Worm (Caenorhabditis elegans) whole organism, L3 larva: Measurements from ENCODE around the gene znf-593.

ENCODE experiments used
- R02D3.7 ChIP-seq: fragments of 150-350 bp; optimal IDR thresholded peaks from 2 replicates; lab custom pipeline; 2014; ENCODE audit warnings: missing biosample characterization, missing genetic modification characterization
- ZK546.5 ChIP-seq: sonication (generic microtip); optimal IDR thresholded peaks from 2 replicates; lab custom pipeline; 2017; ENCODE audit warnings: missing biosample characterization, missing genetic modification characterization
- aly-2 ChIP-seq: fragments of 150-350 bp; optimal IDR thresholded peaks from 2 replicates; lab custom pipeline; 2014; ENCODE audit warnings: missing biosample characterization, missing genetic modification characterization
- ama-1 ChIP-seq: fragments of 150-350 bp; optimal IDR thresholded peaks from 2 replicates; lab custom pipeline; 2018
- ceh-16 ChIP-seq: sonication (generic microtip); optimal IDR thresholded peaks from 2 replicates; lab custom pipeline; 2017; ENCODE audit warnings: missing biosample characterization, missing genetic modification characterization
- ceh-82 ChIP-seq: fragments of 150-350 bp; optimal IDR thresholded peaks from 2 replicates; lab custom pipeline; 2014; ENCODE audit warnings: missing biosample characterization, missing genetic modification characterization
- ceh-9 ChIP-seq: sonication (generic microtip); optimal IDR thresholded peaks from 2 replicates; lab custom pipeline; 2018; ENCODE audit warnings: missing biosample characterization, missing genetic modification characterization
- egl-5 ChIP-seq: fragments of 150-350 bp; optimal IDR thresholded peaks from 2 replicates; lab custom pipeline; 2017; ENCODE audit warnings: missing biosample characterization, missing genetic modification reagents, missing genetic modification characterization, inconsistent platforms
- elt-1 ChIP-seq: fragments of 150-350 bp; optimal IDR thresholded peaks from 2 replicates; lab custom pipeline; 2014; ENCODE audit warnings: missing biosample characterization, missing genetic modification characterization
- elt-2 ChIP-seq: sonication (generic microtip); optimal IDR thresholded peaks from 2 replicates; lab custom pipeline; 2016; ENCODE audit warnings: missing genetic modification reagents, mild to moderate bottlenecking, missing genetic modification characterization, missing compliant biosample characterization
- elt-3 ChIP-seq, 3 experiments: fragments of 150-350 bp in 1 of 3; sonication (generic microtip) in 2 of 3; optimal IDR thresholded peaks; 2 replicates in 2 of 3; 4 replicates in 1 of 3; lab custom pipeline; 2014 to 2017; ENCODE audit warnings: missing biosample characterization in 3 of 3, missing genetic modification characterization in 3 of 3
- eor-1 ChIP-seq, 2 experiments: fragments of 150-350 bp; optimal IDR thresholded peaks; 2 replicates each; lab custom pipeline; 2014 to 2018; ENCODE audit warnings: missing biosample characterization in 2 of 2, missing genetic modification characterization in 2 of 2
- fkh-10 ChIP-seq: sonication (generic microtip); optimal IDR thresholded peaks from 2 replicates; lab custom pipeline; 2017; ENCODE audit warnings: missing biosample characterization, missing genetic modification reagents, missing genetic modification characterization
- fkh-2 ChIP-seq: fragments of 150-350 bp; optimal IDR thresholded peaks from 2 replicates; lab custom pipeline; 2014; ENCODE audit warnings: missing biosample characterization, missing genetic modification reagents, missing genetic modification characterization
- hmg-11 ChIP-seq: sonication (generic microtip); optimal IDR thresholded peaks from 2 replicates; lab custom pipeline; 2016; ENCODE audit warnings: missing genetic modification characterization, missing compliant biosample characterization
- jun-1 ChIP-seq: fragments of 150-350 bp; optimal IDR thresholded peaks from 2 replicates; lab custom pipeline; 2014; ENCODE audit warnings: missing biosample characterization, missing genetic modification reagents, missing genetic modification characterization
- lin-15B ChIP-seq: fragments of 150-350 bp; optimal IDR thresholded peaks from 2 replicates; lab custom pipeline; 2014; ENCODE audit warnings: missing biosample characterization, missing genetic modification characterization
- lin-39 ChIP-seq: fragments of 150-350 bp; optimal IDR thresholded peaks from 2 replicates; lab custom pipeline; 2018; ENCODE audit warnings: missing biosample characterization, missing genetic modification reagents, missing genetic modification characterization
- lsy-12 ChIP-seq: sonication (generic microtip); optimal IDR thresholded peaks from 2 replicates; lab custom pipeline; 2016; ENCODE audit warnings: mild to moderate bottlenecking, missing genetic modification characterization, missing compliant biosample characterization
- mdl-1 ChIP-seq: fragments of 150-350 bp; optimal IDR thresholded peaks from 2 replicates; lab custom pipeline; 2014; ENCODE audit warnings: missing biosample characterization, missing genetic modification characterization
- nfya-1 ChIP-seq: sonication (generic microtip); optimal IDR thresholded peaks from 2 replicates; lab custom pipeline; 2017; ENCODE audit warnings: missing genetic modification characterization, mild to moderate bottlenecking, missing compliant biosample characterization, antibody characterized with exemption, moderate library complexity; ENCODE audit not compliant: insufficient read depth
- nhr-11 ChIP-seq: fragments of 150-350 bp; optimal IDR thresholded peaks from 2 replicates; lab custom pipeline; 2014; ENCODE audit warnings: missing biosample characterization, missing genetic modification characterization
- nhr-12 ChIP-seq: fragments of 150-350 bp; optimal IDR thresholded peaks from 2 replicates; lab custom pipeline; 2014; ENCODE audit warnings: missing biosample characterization, missing genetic modification characterization
- nhr-23 ChIP-seq: fragments of 150-350 bp; optimal IDR thresholded peaks from 2 replicates; lab custom pipeline; 2014; ENCODE audit warnings: missing biosample characterization, missing genetic modification reagents, missing genetic modification characterization
- nhr-237 ChIP-seq: fragments of 150-350 bp; optimal IDR thresholded peaks from 2 replicates; lab custom pipeline; 2014; ENCODE audit warnings: missing biosample characterization, missing genetic modification characterization
- nhr-25 ChIP-seq: sonication (generic microtip); optimal IDR thresholded peaks from 2 replicates; lab custom pipeline; 2017; ENCODE audit warnings: missing biosample characterization, missing genetic modification characterization
- nhr-28 ChIP-seq: fragments of 150-350 bp; optimal IDR thresholded peaks from 2 replicates; lab custom pipeline; 2014; ENCODE audit warnings: missing biosample characterization, missing genetic modification characterization
- nhr-43 ChIP-seq: sonication (generic microtip); optimal IDR thresholded peaks from 2 replicates; lab custom pipeline; 2016; ENCODE audit warnings: mild to moderate bottlenecking, missing genetic modification characterization, missing compliant biosample characterization; ENCODE audit not compliant: poor library complexity, severe bottlenecking
- nhr-67 ChIP-seq: fragments of 150-350 bp; optimal IDR thresholded peaks from 2 replicates; lab custom pipeline; 2014; ENCODE audit warnings: missing biosample characterization, missing genetic modification characterization
- nhr-76 ChIP-seq: fragments of 150-350 bp; sonication (generic microtip); optimal IDR thresholded peaks from 5 replicates; lab custom pipeline; 2014; ENCODE audit warnings: missing biosample characterization, missing genetic modification characterization
- nhr-77 ChIP-seq: fragments of 150-350 bp; optimal IDR thresholded peaks from 2 replicates; lab custom pipeline; 2014; ENCODE audit warnings: missing biosample characterization, missing genetic modification characterization
- pha-4 ChIP-seq: fragments of 150-350 bp; optimal IDR thresholded peaks from 2 replicates; lab custom pipeline; 2014; ENCODE audit warnings: missing biosample characterization, missing genetic modification reagents, missing genetic modification characterization
- pqm-1 ChIP-seq: fragments of 150-350 bp; optimal IDR thresholded peaks from 2 replicates; lab custom pipeline; 2017; ENCODE audit warnings: missing biosample characterization, missing genetic modification characterization, inconsistent platforms
- skn-1 ChIP-seq: fragments of 150-350 bp; optimal IDR thresholded peaks from 2 replicates; lab custom pipeline; 2014; ENCODE audit warnings: missing biosample characterization, missing genetic modification characterization
- snpc-4 ChIP-seq: fragments of 150-350 bp; optimal IDR thresholded peaks from 2 replicates; lab custom pipeline; 2014; ENCODE audit warnings: missing biosample characterization, missing genetic modification characterization
- tbx-2 ChIP-seq: sonication (generic microtip); optimal IDR thresholded peaks from 2 replicates; lab custom pipeline; 2016; ENCODE audit warnings: mild to moderate bottlenecking, missing genetic modification characterization, missing compliant biosample characterization
- unc-62 ChIP-seq: fragments of 150-350 bp; sonication (generic microtip); optimal IDR thresholded peaks from 4 replicates; lab custom pipeline; 2014; ENCODE audit warnings: missing biosample characterization, missing genetic modification reagents, missing genetic modification characterization
- zag-1 ChIP-seq: fragments of 150-350 bp; optimal IDR thresholded peaks from 2 replicates; lab custom pipeline; 2014; ENCODE audit warnings: missing biosample characterization, missing genetic modification characterization
- ztf-4 ChIP-seq: fragments of 150-350 bp; optimal IDR thresholded peaks from 2 replicates; lab custom pipeline; 2014; ENCODE audit warnings: missing biosample characterization, missing genetic modification characterization

Gene znf-593

DNA sequence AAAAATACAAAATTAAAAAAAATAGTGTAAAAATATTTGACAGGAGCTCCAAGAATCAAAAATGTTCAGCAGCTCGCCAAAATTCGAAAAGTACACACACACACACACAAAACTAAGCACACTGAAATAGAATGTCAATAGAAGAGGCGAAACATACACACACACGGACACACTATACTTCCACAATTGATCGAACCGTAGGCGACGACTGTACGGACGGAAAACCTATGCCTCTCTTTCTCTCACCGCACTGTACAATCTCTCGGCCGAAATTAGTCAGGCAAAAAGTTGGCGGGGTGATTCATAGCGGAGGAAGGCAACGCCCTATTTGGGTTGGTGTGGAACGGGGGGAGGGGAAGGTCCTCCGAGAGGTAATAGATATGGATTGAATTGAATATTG is 29.0 kb upstream of the znf-593 start:
- TF ChIP-seq nhr-23 (tag; lab: Kevin White, UChicago) (no peak), snpc-4 (no peak), ceh-9 (tag; lab: Kevin White, UChicago) (no peak), lin-15B (tag; lab: Kevin White, UChicago) (no peak), ceh-82 (tag; lab: Kevin White, UChicago) (no peak), egl-5 (tag; lab: Kevin White, UChicago) (no peak), nhr-12 (tag; lab: Kevin White, UChicago) (no peak), elt-1 (tag; lab: Kevin White, UChicago) (no peak), pqm-1 (tag; lab: Kevin White, UChicago) (peak; percentile 76), nfya-1 (tag; lab: Kevin White, UChicago) (peak; percentile 21), ama-1 (lab: Kevin White, UChicago) (no peak), nhr-67 (tag; lab: Kevin White, UChicago) (no peak), nhr-11 (tag; lab: Kevin White, UChicago) (no peak), elt-2 (tag; lab: Kevin White, UChicago) (peak; percentile 51), pha-4 (tag; lab: Kevin White, UChicago) (peak; percentile 94), nhr-237 (tag; lab: Kevin White, UChicago) (no peak), ztf-4 (tag; lab: Kevin White, UChicago) (no peak), ZK546.5 (tag; lab: Kevin White, UChicago) (no peak), nhr-25 (tag; lab: Kevin White, UChicago) (no peak), nhr-77 (no peak), elt-3 (tag; optimal IDR thresholded peaks at IDR 0.05; lab: Kevin White, UChicago) (no peak), eor-1 (tag; optimal IDR thresholded peaks at IDR 0.05; lab: Kevin White, UChicago) (no peak), lin-39 (no peak), jun-1 (no peak), mdl-1 (no peak), zag-1 (tag; lab: Kevin White, UChicago) (no peak), ceh-16 (tag; lab: Kevin White, UChicago) (no peak), nhr-28 (tag; lab: Kevin White, UChicago) (no peak), hmg-11 (tag; lab: Kevin White, UChicago) (peak; percentile 27), aly-2 (tag; lab: Kevin White, UChicago) (no peak), lsy-12 (tag; lab: Kevin White, UChicago) (no peak)

DNA sequence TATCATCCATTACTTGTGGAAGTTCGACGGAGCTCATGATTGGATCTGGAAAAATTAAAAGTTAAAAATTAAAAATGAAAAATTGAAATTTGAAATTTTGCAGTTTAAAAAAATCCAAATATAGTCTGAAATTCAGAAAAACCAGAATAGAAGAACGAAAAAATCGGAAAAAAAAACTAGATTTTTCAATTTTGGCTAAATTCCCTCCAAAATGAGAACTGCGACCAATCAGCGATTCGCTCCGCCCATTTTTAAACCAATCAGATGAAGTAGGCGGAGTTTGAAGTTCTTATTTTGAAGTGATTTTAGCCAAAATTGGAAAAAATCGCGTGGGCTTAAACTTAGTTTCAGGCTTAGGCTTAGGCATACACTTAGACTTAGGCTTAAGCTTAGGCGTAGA is 28.5 kb upstream of the znf-593 start, which contains the start of gene Y56A3A.7:
TSS of gene Y56A3A.7 (minus strand) at position 47 of the 400 bp plus-strand sequence.
- TF ChIP-seq nhr-23 (tag; lab: Kevin White, UChicago) (no peak), nfya-1 (tag; lab: Kevin White, UChicago) (peak; percentile 71)
- TF ChIP-seq, all 47 proteins: peak for 1

DNA sequence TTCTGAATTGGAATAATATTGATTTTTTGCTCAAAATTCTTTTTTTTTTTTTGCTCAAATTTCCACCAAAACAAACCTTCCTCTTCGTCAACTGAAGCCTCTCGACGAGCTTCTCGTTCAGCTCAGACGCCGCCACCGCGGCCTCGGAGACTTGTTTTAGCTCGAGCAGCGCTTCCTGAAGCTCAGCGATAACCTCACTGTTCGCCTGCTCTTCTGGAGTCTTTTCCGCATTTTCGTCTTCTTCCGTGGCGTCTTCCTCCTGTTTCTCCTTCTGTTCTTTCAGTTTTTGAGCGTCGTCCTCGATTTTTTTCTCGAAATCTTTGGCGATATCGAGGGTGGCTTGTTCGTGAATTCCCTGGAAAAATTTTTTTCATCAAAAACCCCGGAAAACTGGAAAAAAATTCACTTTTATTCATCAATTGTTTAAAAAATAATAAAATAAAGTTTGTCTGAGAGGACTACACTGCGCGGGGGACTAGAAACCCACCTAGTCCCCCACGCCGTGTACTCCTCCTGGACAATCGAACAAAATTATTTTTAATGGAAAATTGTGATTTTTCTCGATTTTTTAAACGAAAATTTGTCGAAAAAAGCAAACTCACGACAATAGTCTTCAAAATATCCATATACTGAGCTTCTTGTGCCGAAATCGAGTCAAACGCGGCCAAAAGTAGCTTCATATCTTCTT is 27.7 kb upstream of the znf-593 start:
- TF ChIP-seq R02D3.7 (peak; percentile 40), aly-2 (tag; lab: Kevin White, UChicago) (no peak), snpc-4 (peak; percentile 77), eor-1 (tag; optimal IDR thresholded peaks at IDR 0.05; lab: Kevin White, UChicago) (peak in 1 of 2 experiments; percentile 74), lsy-12 (tag; lab: Kevin White, UChicago) (peak; percentile 88), pha-4 (tag; lab: Kevin White, UChicago) (peak; percentile 72), elt-2 (tag; lab: Kevin White, UChicago) (no peak), ama-1 (lab: Kevin White, UChicago) (peak; percentile 6), nhr-76 (tag; lab: Kevin White, UChicago) (no peak), lin-15B (tag; lab: Kevin White, UChicago) (peak; percentile 90), fkh-10 (GFP tag; lab: Kevin White, UChicago) (peak; percentile 84), hmg-11 (tag; lab: Kevin White, UChicago) (peak; percentile 65), nfya-1 (tag; lab: Kevin White, UChicago) (peak; percentile 95), nhr-43 (tag; lab: Kevin White, UChicago) (peak; percentile 96), nhr-11 (tag; lab: Kevin White, UChicago) (no peak), nhr-67 (tag; lab: Kevin White, UChicago) (no peak), nhr-23 (tag; lab: Kevin White, UChicago) (peak; percentile 86), tbx-2 (tag; lab: Kevin White, UChicago) (peak; percentile 63), ceh-16 (tag; lab: Kevin White, UChicago) (no peak), ceh-82 (tag; lab: Kevin White, UChicago) (peak; percentile 17), egl-5 (tag; lab: Kevin White, UChicago) (no peak), fkh-2 (tag; lab: Kevin White, UChicago) (no peak), lin-39 (peak; percentile 63), nhr-25 (tag; lab: Kevin White, UChicago) (peak; percentile 46), skn-1 (tag; lab: Kevin White, UChicago) (peak; percentile 41), unc-62 (GFP tag; lab: Kevin White, UChicago) (no peak), nhr-28 (tag; lab: Kevin White, UChicago) (no peak), nhr-77 (no peak), ceh-9 (tag; lab: Kevin White, UChicago) (no peak)
